Worm (Caenorhabditis elegans): Measurements from ENCODE around the gene cdf-1.

The cdf-1 gene

DNA sequence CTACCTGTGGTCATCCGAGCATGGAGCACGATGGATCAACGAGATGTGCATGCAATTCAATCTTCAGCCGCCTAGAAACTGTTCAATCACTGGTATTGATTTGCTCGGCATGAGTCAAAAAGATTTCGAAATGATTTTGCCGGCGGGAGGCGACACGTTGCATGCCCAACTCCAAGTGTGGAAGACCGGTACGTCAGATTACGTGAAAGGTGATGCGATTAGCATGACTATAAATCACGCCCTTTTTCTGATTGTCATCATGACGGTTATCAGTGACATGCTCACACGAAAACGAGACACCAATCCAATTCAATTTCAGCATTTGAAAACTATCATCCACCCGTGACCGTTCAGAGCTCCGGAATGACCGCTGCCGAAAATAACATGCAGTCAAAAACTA lies 15.7 kb upstream of the cdf-1 start (continued):
- TF ChIP-seq fos-1 (tag; optimal IDR thresholded peaks at IDR 0.05), result no peak
- no peak for TF ChIP-seq fkh-10 (GFP tag; optimal IDR thresholded peaks at IDR 0.05)
- TF ChIP-seq Y75B8A.6 (GFP tag; IDR thresholded peaks at IDR 0.05), result no peak
- no peak for TF ChIP-seq madf-9 (GFP tag; conservative IDR thresholded peaks at IDR 0.05)
- TF ChIP-seq hmg-1.1 (GFP tag; IDR thresholded peaks at IDR 0.05), result no peak
- TF ChIP-seq duxl-1 (tag; optimal IDR thresholded peaks at IDR 0.05; ENCODE audit: poor library complexity), result no peak
- no peak for TF ChIP-seq nhr-111 (GFP tag; optimal IDR thresholded peaks at IDR 0.05)
- TF ChIP-seq daf-12 (tag; optimal IDR thresholded peaks at IDR 0.05), result no peak
- TF ChIP-seq arid-1 (GFP tag; conservative IDR thresholded peaks at IDR 0.05), result no peak
- no peak for TF ChIP-seq dpl-1 (GFP tag; optimal IDR thresholded peaks at IDR 0.05)
- TF ChIP-seq ces-1 (GFP tag; optimal IDR thresholded peaks at IDR 0.05), result no peak
- TF ChIP-seq egl-43 (GFP tag; IDR thresholded peaks at IDR 0.05), result no peak
- peak; percentile 25 for TF ChIP-seq hlh-30 (tag; optimal IDR thresholded peaks at IDR 0.05; ENCODE audit: insufficient read depth)
- peak in 1 of 2 experiments; percentile 63 for TF ChIP-seq unc-62 (GFP tag; optimal IDR thresholded peaks at IDR 0.05 in 1 of 2)
- no peak for TF ChIP-seq unc-62 (tag; optimal IDR thresholded peaks at IDR 0.05)
- TF ChIP-seq nhr-41 (GFP tag; IDR thresholded peaks at IDR 0.05), result no peak
- TF ChIP-seq ceh-62 (tag; optimal IDR thresholded peaks at IDR 0.05), result no peak
- no peak for TF ChIP-seq zfp-3 (GFP tag; conservative IDR thresholded peaks at IDR 0.05)

DNA sequence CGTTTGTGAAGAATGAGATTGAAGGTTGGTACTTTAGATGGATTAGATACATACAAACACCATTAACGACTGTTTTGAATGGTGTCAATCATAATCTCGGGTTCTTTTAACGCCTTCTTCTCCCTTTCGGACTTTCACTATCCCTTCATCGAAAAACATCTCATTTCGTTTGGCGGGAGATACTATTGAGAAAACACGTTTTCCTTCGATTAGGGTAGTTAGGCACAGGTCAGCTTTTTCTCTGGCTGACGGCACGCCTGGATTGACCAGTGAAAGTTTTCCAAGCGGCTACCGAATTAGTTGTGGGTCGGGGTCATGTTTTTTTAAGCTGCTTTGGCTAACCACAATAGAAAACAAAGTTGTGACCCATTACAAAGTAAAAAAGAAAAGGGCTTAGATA lies 15.0 kb upstream of the cdf-1 start:
- TF ChIP-seq unc-62 (GFP tag; optimal IDR thresholded peaks at IDR 0.05 in 1 of 2) (peak in 1 of 2 experiments; percentile 27), unc-62 (tag; optimal IDR thresholded peaks at IDR 0.05) (no peak), ztf-7 (tag; optimal IDR thresholded peaks at IDR 0.05) (no peak)

DNA sequence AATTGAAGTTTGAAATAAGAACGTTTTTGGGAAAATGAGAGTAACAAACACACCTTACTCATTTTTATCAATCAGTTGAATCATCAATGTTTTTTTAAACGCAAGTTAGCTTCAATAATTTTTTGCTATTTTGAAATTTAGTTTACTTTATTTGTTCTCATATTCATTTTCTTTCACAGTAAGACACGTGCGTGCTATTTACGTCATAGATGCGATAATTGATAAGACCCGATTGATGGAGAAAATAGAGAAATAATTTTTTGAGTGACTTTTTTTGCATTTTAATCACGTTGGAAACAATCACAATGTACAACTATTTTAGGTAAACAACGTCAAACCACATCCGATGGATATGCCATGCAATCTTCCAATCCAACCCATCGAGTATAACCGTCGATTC lies 14.5 kb upstream of the cdf-1 start:
- TF ChIP-seq F26F4.8 (GFP tag; conservative IDR thresholded peaks at IDR 0.05) (no peak), unc-62 (GFP tag; optimal IDR thresholded peaks at IDR 0.05 in 1 of 2) (no peak), unc-62 (tag; optimal IDR thresholded peaks at IDR 0.05) (no peak), mxl-3 (GFP tag; optimal IDR thresholded peaks at IDR 0.05) (no peak), daf-8 (GFP tag; IDR thresholded peaks at IDR 0.05) (no peak), nhr-102 (tag; optimal IDR thresholded peaks at IDR 0.05) (no peak), mdl-1 (tag; optimal IDR thresholded peaks at IDR 0.05) (peak in 1 of 2 experiments; percentile 26), ceh-28 (tag; optimal IDR thresholded peaks at IDR 0.05) (no peak), arid-1 (GFP tag; conservative IDR thresholded peaks at IDR 0.05) (no peak), daf-16 (GFP tag; optimal IDR thresholded peaks at IDR 0.05) (no peak), daf-16 (tag; optimal IDR thresholded peaks at IDR 0.05) (peak; percentile 81), lin-38 (GFP tag; IDR thresholded peaks at IDR 0.05) (no peak), F37D6.2 (tag; optimal IDR thresholded peaks at IDR 0.05) (no peak), nhr-237 (tag; optimal IDR thresholded peaks at IDR 0.05) (no peak), nhr-28 (tag; optimal IDR thresholded peaks at IDR 0.05) (peak; percentile 6), dpl-1 (GFP tag; optimal IDR thresholded peaks at IDR 0.05) (no peak), F49E8.2 (tag; optimal IDR thresholded peaks at IDR 0.05; ENCODE audit: borderline replicate concordance) (no peak), php-3 (GFP tag; IDR thresholded peaks at IDR 0.05) (0 out of 2 replicates have a peak, but pooled peaks have one; percentile 21), lim-7 (GFP tag; IDR thresholded peaks at IDR 0.05) (no peak), hlh-11 (tag; optimal IDR thresholded peaks at IDR 0.05) (no peak), ceh-82 (tag; optimal IDR thresholded peaks at IDR 0.05) (no peak), dmd-6 (GFP tag; IDR thresholded peaks at IDR 0.05) (no peak; the same call in 1 of the 2 replicates), egl-43 (GFP tag; IDR thresholded peaks at IDR 0.05) (no peak), spr-1 (tag; optimal IDR thresholded peaks at IDR 0.05) (no peak), dve-1 (tag; optimal IDR thresholded peaks at IDR 0.05; ENCODE audit: insufficient read depth) (peak; percentile 68), tag-97 (GFP tag; IDR thresholded peaks at IDR 0.05) (no peak), vab-7 (GFP tag; IDR thresholded peaks at IDR 0.05) (no peak), nhr-41 (GFP tag; IDR thresholded peaks at IDR 0.05) (no peak), lir-3 (tag; optimal IDR thresholded peaks at IDR 0.05) (no peak), T20F7.1 (GFP tag; optimal IDR thresholded peaks at IDR 0.05) (peak; percentile 49), nhr-6 (tag; optimal IDR thresholded peaks at IDR 0.05) (no peak), lin-29 (GFP tag; IDR thresholded peaks at IDR 0.05) (no peak), hlh-30 (tag; optimal IDR thresholded peaks at IDR 0.05; ENCODE audit: insufficient read depth) (peak; percentile 47), ZK546.5 (tag; optimal IDR thresholded peaks at IDR 0.05) (no peak), mep-1 (tag; optimal IDR thresholded peaks at IDR 0.05) (no peak), ZK337.2 (GFP tag; IDR thresholded peaks at IDR 0.05) (no peak)

Data from whole organism, L4 larva.